Fruit fly (Drosophila melanogaster) whole organism, adult: ENCODE data around the gene Kdm5.

Experiments
- CG11617 ChIP-seq: fragments of 200-800 bp; sonication (Bioruptor generic); optimal IDR thresholded peaks from 2 replicates; lab custom pipeline; 2017; ENCODE audit warnings: mild to moderate bottlenecking, missing biosample characterization, missing genetic modification reagents, missing genetic modification characterization
- CG12768 ChIP-seq: fragments of 200-800 bp; sonication (Bioruptor generic); optimal IDR thresholded peaks from 2 replicates; lab custom pipeline; 2017; ENCODE audit warnings: missing biosample characterization, missing genetic modification characterization, mild to moderate bottlenecking, moderate library complexity, missing genetic modification reagents
- CG14711 ChIP-seq: fragments of 200-800 bp; sonication (Bioruptor generic); optimal IDR thresholded peaks from 2 replicates; lab custom pipeline; 2018; ENCODE audit warnings: missing biosample characterization, mild to moderate bottlenecking, missing genetic modification characterization, moderate library complexity
- CG1620 ChIP-seq: fragments of 200-800 bp; sonication (Bioruptor generic); optimal IDR thresholded peaks from 2 replicates; lab custom pipeline; 2016; ENCODE audit warnings: missing biosample characterization, missing genetic modification characterization
- CG33017 ChIP-seq: fragments of 200-800 bp; sonication (Bioruptor generic); optimal IDR thresholded peaks from 2 replicates; lab custom pipeline; 2018; ENCODE audit warnings: missing biosample characterization, mild to moderate bottlenecking, missing genetic modification characterization, moderate library complexity
- CG5204 ChIP-seq: fragments of 200-800 bp; sonication (Bioruptor generic); optimal IDR thresholded peaks from 2 replicates; lab custom pipeline; 2016; ENCODE audit warnings: missing biosample characterization, missing genetic modification characterization
- CG7045 ChIP-seq: fragments of 200-800 bp; sonication (Bioruptor generic); optimal IDR thresholded peaks from 2 replicates; lab custom pipeline; 2017; ENCODE audit warnings: missing biosample characterization, mild to moderate bottlenecking, missing genetic modification characterization
- CG7101 ChIP-seq: fragments of 200-800 bp; sonication (Bioruptor generic); optimal IDR thresholded peaks from 2 replicates; lab custom pipeline; 2018; ENCODE audit warnings: missing biosample characterization, mild to moderate bottlenecking, missing genetic modification characterization, moderate library complexity
- Clk ChIP-seq: fragments of 200-800 bp; sonication (Bioruptor generic); optimal IDR thresholded peaks from 2 replicates; lab custom pipeline; 2017; ENCODE audit warnings: missing biosample characterization, missing genetic modification characterization
- Crg-1 ChIP-seq: fragments of 200-800 bp; sonication (Bioruptor generic); optimal IDR thresholded peaks from 2 replicates; lab custom pipeline; 2016; ENCODE audit warnings: missing biosample characterization, missing genetic modification characterization
- Hr96 ChIP-seq: fragments of 200-800 bp; sonication (Bioruptor generic); optimal IDR thresholded peaks from 2 replicates; lab custom pipeline; 2016; ENCODE audit warnings: missing biosample characterization, missing genetic modification characterization
- Mnt ChIP-seq: fragments of 200-800 bp; sonication (Bioruptor generic); optimal IDR thresholded peaks from 2 replicates; lab custom pipeline; 2016; ENCODE audit warnings: missing biosample characterization, mild to moderate bottlenecking, missing genetic modification characterization
- bab1 ChIP-seq: fragments of 200-800 bp; sonication (Bioruptor generic); optimal IDR thresholded peaks from 3 replicates; lab custom pipeline; 2019; ENCODE audit warnings: missing biosample characterization, mild to moderate bottlenecking, missing genetic modification characterization, moderate library complexity
- cic ChIP-seq: fragments of 200-800 bp; sonication (Bioruptor generic); optimal IDR thresholded peaks from 2 replicates; lab custom pipeline; 2017; ENCODE audit warnings: missing biosample characterization, mild to moderate bottlenecking, missing genetic modification characterization, moderate library complexity
- cnc ChIP-seq, 2 experiments: fragments of >200 bp; optimal IDR thresholded peaks; 2 replicates each; lab custom pipeline; 2017
- kay ChIP-seq: fragments of 200-800 bp; sonication (Bioruptor generic); peaks from one replicate; lab custom pipeline; 2016; ENCODE audit warnings: missing biosample characterization, missing genetic modification characterization, borderline replicate concordance
- ovo ChIP-seq: fragments of 200-800 bp; sonication (Bioruptor generic); optimal IDR thresholded peaks from 2 replicates; lab custom pipeline; 2016; ENCODE audit warnings: missing biosample characterization, missing genetic modification characterization
- pad ChIP-seq: fragments of 200-800 bp; sonication (Bioruptor generic); optimal IDR thresholded peaks from 3 replicates; lab custom pipeline; 2017; ENCODE audit warnings: missing biosample characterization, missing genetic modification characterization, mild to moderate bottlenecking, moderate library complexity, missing genetic modification reagents
- tj ChIP-seq: fragments of 200-800 bp; sonication (Bioruptor generic); optimal IDR thresholded peaks from 3 replicates; lab custom pipeline; 2017; ENCODE audit warnings: missing biosample characterization, mild to moderate bottlenecking, missing genetic modification characterization, moderate library complexity
- toe ChIP-seq: fragments of 200-800 bp; sonication (Bioruptor generic); optimal IDR thresholded peaks from 2 replicates; lab custom pipeline; 2016; ENCODE audit warnings: missing biosample characterization, missing genetic modification characterization

The Kdm5 gene

DNA sequence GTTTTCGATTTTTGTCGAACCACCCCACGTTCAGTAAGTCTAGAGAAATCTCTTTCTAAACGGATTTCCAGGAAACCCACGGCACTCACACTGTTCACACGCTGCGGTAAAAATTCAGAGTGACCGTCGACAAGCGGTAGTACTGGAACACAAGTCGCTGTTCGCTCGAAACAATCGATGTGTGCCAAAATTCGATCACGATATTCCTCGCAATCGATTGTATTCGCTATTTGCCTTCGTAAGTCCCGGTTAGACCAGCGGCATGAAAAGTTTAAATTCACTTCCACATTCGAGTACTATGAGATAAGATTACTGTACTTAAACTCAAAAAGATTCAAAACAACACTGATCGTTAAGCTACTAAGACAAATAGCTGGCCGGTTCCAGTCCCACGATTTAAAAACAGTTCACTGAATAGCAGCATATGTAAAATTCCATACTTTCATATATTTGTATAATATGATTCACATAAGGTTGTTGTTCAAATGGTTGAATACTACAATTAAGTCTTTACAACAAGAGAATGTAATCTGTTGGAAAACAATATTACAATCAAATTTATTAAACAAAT lies 18.4 kb downstream of the Kdm5 start, which contains the start of gene chic:
Gene chic (minus strand): TSS at position 157 of the 571 bp plus-strand sequence.
- TF ChIP-seq Mnt (peak; percentile 69), CG5204 (GFP tag; lab: Kevin White, UChicago) (peak; percentile 70), CG12768 (GFP tag; lab: Kevin White, UChicago) (peak; percentile 3), toe (GFP tag; lab: Kevin White, UChicago) (peak; percentile 76), cic (GFP tag; lab: Kevin White, UChicago) (no peak), Hr96 (GFP tag; lab: Kevin White, UChicago) (peak; percentile 68), CG1620 (GFP tag; lab: Kevin White, UChicago) (peak; percentile 72), pad (no peak), bab1 (GFP tag; lab: Kevin White, UChicago) (peak; percentile 68), CG7045 (GFP tag; lab: Kevin White, UChicago) (peak; percentile 35)

DNA sequence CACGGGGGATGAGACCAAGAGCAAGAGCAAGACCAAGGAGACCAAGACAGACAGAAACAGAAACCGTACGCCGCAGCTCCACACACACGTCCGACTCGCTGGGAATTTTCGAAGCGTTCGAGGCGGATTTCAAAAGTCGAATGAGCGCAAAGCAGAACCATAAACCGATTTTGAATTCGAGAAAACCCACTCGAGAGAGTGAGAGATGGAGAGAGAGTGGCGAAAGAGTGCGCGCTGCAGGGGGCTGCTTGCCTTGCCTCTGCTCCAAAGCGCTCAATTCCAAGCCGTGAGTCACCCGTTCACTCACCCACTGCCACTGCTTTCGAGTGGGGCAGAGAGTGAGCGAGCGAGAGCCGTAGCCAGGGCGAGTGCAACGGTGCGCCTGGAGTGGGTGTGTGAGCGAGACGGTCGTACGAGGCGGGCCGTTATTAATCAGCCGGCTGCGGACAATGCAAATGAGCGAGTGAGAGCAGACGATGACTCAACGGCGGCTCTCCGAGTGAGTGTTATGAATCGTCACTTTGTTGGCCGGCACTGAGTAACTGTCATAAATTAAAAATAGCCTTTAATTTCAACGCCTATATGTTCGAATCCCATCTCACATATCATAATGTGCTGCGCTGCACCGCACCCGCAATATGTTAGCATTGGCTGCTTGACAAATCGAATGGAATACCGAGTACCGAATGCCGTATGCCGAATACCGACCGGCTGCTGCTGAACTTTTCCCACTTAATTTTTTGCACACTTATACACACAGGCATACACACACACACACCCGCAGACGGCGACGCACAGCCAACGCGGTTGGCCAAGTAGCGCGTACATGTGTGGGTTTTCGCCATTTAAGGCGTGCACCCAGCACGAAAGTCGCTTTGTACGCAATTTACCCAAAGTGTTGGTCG lies 19.1 kb downstream of the Kdm5 start:
- peak; percentile 68 for TF ChIP-seq Mnt
- peak; percentile 78 for TF ChIP-seq bab1 (GFP tag; lab: Kevin White, UChicago)
- TF ChIP-seq CG14711 (tag; lab: Kevin White, UChicago), result peak; percentile 34
- TF ChIP-seq CG5204 (GFP tag; lab: Kevin White, UChicago), result no peak
- TF ChIP-seq toe (GFP tag; lab: Kevin White, UChicago), result no peak
- TF ChIP-seq CG1620 (GFP tag; lab: Kevin White, UChicago), result no peak
- peak; percentile 46 for TF ChIP-seq Hr96 (GFP tag; lab: Kevin White, UChicago)
- peak; percentile 23 for TF ChIP-seq tj
- TF ChIP-seq cic (GFP tag; lab: Kevin White, UChicago), result peak; percentile 5
- TF ChIP-seq Clk, result no peak
- TF ChIP-seq pad, result peak; percentile 91
- no peak for TF ChIP-seq CG11617 (GFP tag; lab: Kevin White, UChicago)
- no peak for TF ChIP-seq cnc (optimal IDR thresholded peaks at IDR 0.05; lab: Kevin White, UChicago)
- TF ChIP-seq CG33017 (tag; lab: Kevin White, UChicago), result peak; percentile 27
- TF ChIP-seq Crg-1 (GFP tag; lab: Kevin White, UChicago), result peak; percentile 8
- TF ChIP-seq kay (GFP tag; lab: Kevin White, UChicago), result peak; percentile 100
- TF ChIP-seq CG7101, result peak; percentile 40
- no peak for TF ChIP-seq CG7045 (GFP tag; lab: Kevin White, UChicago)
- TF ChIP-seq ovo (GFP tag; lab: Kevin White, UChicago), result peak; percentile 88
- peak; percentile 76 for TF ChIP-seq CG12768 (GFP tag; lab: Kevin White, UChicago)

DNA sequence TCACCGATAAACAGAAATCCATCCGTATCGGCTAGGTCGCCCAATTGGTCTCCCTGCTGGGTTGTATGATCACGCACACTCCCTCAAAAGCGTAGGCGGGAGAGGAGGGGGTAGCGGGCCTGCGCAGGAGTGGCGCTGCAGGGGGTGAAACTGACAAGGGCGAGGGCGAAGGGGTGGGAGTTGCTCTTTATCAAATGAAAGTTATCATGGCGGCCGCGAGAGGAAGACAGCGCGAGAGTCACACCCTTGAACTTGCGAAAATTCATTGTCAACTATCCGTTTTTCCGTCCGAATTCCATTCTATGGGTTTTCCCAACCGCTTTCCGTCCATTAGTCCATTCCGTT lies 20.3 kb downstream of the Kdm5 start:
- TF ChIP-seq Crg-1 (GFP tag; lab: Kevin White, UChicago) (peak; percentile 17), toe (GFP tag; lab: Kevin White, UChicago) (no peak)

DNA sequence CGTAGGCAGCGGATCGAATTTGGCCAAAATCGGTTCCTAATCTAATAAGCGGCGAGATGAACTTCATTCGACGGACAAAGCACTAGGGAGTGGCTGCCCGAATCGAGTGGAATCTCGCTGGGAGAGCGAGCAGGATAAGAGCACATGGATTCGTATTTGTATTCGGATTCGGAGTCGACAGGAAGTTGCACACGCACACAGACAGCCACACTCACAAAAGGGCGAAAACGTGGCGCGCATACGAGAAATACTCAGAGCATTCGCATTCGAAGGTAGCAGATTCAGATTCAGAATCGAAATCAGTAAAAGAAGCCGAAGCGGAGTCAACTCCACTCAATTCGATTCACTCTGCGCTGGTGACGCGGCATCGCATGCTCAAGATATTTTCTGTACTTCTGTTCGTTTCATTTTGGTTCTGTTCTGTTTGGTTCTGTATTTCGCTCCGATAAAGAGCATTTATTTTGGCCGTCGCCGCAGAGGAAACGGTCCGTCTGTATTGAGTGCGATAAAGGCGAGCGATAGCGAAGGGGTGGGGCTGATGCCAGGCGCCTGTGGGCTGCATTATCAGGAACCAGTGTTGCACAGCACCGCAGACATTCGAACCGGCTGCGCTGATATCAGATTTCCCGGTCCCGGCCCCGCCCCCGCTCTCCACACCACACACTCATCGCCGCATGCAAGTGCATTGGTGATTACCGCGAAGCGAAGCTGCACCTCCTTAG lies 20.8 kb downstream of the Kdm5 start:
- TF ChIP-seq CG1620 (GFP tag; lab: Kevin White, UChicago) (no peak), ovo (GFP tag; lab: Kevin White, UChicago) (no peak), Mnt (peak; percentile 58), Crg-1 (GFP tag; lab: Kevin White, UChicago) (peak; percentile 34), cic (GFP tag; lab: Kevin White, UChicago) (peak; percentile 40), CG12768 (GFP tag; lab: Kevin White, UChicago) (peak; percentile 70), cnc (optimal IDR thresholded peaks at IDR 0.05; lab: Kevin White, UChicago) (no peak), pad (peak; percentile 30), bab1 (GFP tag; lab: Kevin White, UChicago) (no peak)

DNA sequence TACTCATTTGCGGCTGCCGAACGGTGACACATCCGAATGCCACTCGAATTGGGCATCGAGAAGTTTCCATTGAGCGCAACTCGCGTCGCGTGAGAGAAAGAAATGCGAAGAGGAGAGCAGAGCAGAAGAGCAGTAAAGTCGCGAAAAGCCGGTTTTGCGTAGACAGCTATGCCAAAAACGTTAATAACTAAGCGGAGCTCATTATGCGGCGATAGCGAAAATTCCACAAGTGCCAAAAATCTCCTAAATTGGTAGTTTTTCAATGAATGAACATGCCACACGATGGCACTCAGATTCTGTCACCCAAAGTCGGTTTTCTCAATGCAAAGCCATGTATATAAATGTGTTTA lies 21.6 kb downstream of the Kdm5 start:
- TF ChIP-seq CG11617 (GFP tag; lab: Kevin White, UChicago), result no peak
- TF ChIP-seq kay (GFP tag; lab: Kevin White, UChicago), result peak; percentile 91

DNA sequence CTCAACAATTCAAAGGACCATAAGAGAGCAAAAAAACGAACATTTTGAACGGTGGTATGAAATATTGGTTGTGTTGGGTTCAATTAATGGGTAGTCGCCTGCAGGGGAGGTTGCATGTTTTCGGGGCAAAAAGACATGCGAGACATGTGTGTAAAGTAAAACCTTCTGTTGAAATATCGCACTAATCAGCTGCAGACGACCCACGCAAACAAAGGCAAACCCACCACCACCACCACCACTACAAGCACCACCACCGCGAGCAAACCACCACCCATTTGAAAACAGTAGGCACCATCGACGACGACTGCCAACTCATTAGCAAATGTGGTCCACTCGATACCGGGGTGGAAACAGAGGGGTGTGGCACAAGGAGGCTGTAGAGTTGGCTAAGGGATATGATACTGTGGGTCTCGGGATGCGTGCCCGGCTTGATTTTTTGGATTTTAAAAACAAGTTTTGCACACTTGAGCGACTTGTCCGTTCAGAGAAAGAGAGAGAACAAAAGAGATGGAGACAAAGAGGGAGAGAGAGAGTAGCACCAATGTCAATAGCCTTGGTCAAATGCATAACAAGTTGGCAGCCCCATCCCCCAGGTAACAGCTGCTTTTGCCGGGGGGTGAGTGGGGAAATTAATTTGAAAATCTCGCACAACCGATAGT lies 22.1 kb downstream of the Kdm5 start:
- TF ChIP-seq CG5204 (GFP tag; lab: Kevin White, UChicago) (no peak), CG1620 (GFP tag; lab: Kevin White, UChicago) (peak; percentile 4), pad (peak; percentile 47), Hr96 (GFP tag; lab: Kevin White, UChicago) (no peak), bab1 (GFP tag; lab: Kevin White, UChicago) (no peak), ovo (GFP tag; lab: Kevin White, UChicago) (no peak), cic (GFP tag; lab: Kevin White, UChicago) (peak; percentile 48), toe (GFP tag; lab: Kevin White, UChicago) (no peak), Mnt (no peak), CG11617 (GFP tag; lab: Kevin White, UChicago) (no peak), CG14711 (tag; lab: Kevin White, UChicago) (no peak), cnc (optimal IDR thresholded peaks at IDR 0.05; lab: Kevin White, UChicago) (no peak), Crg-1 (GFP tag; lab: Kevin White, UChicago) (peak; percentile 8), tj (no peak), CG12768 (GFP tag; lab: Kevin White, UChicago) (no peak), kay (GFP tag; lab: Kevin White, UChicago) (no peak)
